Fruit fly (Drosophila melanogaster): ENCODE measurements around the gene GstZ1.

The GstZ1 gene

DNA sequence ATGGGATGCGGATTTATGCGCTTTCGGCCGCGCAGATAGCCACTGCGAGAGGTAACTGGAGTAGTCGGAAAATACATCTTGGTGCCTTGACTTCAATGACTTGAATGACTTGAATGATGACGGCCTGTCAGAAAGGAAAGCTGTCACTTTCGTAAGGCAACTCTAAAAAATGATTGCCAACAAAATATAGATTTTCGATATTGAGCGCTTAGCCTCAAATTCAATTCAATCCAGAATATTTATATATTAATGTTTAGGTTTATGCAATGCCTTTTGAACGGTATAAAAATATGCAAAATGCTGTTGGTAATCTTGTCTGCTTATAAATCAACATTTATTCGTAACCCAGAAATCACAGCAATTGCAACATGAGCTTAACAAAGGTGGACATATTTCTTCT is 48.3 kb downstream of the GstZ1 start, which contains the start of gene CG44261:
Gene CG44261, minus strand, starts transcription at position 101 of the 400 bp plus-strand sequence.
- TF ChIP-seq noc (tag; optimal IDR thresholded peaks at IDR 0.05), result no peak
